Fruit fly (Drosophila melanogaster): ENCODE data around the gene CG14275.

Gene CG14275

DNA sequence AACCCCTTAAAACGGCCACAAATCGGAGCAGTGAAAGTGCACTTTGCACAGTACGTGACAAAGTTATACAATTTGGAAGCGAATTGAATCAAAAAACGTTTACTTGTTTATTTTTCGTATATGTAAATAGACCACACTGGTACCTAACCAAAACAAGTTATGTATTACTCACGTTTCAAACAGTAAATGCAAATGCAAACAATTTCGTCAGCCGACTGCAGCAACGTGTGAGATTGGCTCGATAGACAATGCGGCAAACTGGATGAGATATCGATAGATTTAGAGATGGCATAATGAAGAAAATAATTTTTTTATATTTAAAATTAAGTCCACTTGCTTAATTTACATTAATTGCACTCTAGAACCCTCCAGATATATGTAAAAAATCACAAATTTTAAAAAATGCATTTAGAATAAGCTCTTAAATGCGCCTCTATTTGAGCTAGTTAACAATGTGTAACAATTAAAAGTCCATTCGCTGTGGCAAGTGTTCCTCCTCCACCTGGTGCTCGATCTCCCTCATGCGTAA is 54.3 kb downstream of the CG14275 start, which contains the start of gene AlaRS (continued):
- TF ChIP-seq CG13287 (GFP tag; IDR thresholded peaks at IDR 0.05; ENCODE audit: partially characterized antibody) = peak; percentile 83
- TF ChIP-seq Bdp1 (GFP tag; optimal IDR thresholded peaks at IDR 0.05) = no peak
- no peak for TF ChIP-seq Hmx (GFP tag; optimal IDR thresholded peaks at IDR 0.05)
- no peak for TF ChIP-seq run (tag; optimal IDR thresholded peaks at IDR 0.05)
- TF ChIP-seq seq (GFP tag; IDR thresholded peaks at IDR 0.05) = no peak
- no peak for TF ChIP-seq otp (GFP tag; IDR thresholded peaks at IDR 0.05)
- TF ChIP-seq CG15011 (GFP tag; optimal IDR thresholded peaks at IDR 0.05) = no peak
- TF ChIP-seq ci (GFP tag; IDR thresholded peaks at IDR 0.05) = peak; percentile 40; the same call in 1 of the 3 replicates
- no peak for TF ChIP-seq HLH3B (GFP tag; IDR thresholded peaks at IDR 0.05)
- TF ChIP-seq ems (GFP tag; optimal IDR thresholded peaks at IDR 0.05) = peak; percentile 18
- TF ChIP-seq Stat92E (GFP tag; optimal IDR thresholded peaks at IDR 0.05) = no peak
- no peak for TF ChIP-seq Tbp (GFP tag; optimal IDR thresholded peaks at IDR 0.05)
- no peak for TF ChIP-seq CG11093 (GFP tag; IDR thresholded peaks at IDR 0.05)
- TF ChIP-seq gcm2 (GFP tag; optimal IDR thresholded peaks at IDR 0.05) = no peak
- TF ChIP-seq CG4707 (GFP tag; optimal IDR thresholded peaks at IDR 0.05) = no peak
- peak; percentile 57 for TF ChIP-seq CG12659 (GFP tag; optimal IDR thresholded peaks at IDR 0.05)
- TF ChIP-seq CG34422 (GFP tag; IDR thresholded peaks at IDR 0.05) = 0 out of 3 replicates have a peak, but pooled peaks have one; percentile 26
- TF ChIP-seq CG9609 (GFP tag; optimal IDR thresholded peaks at IDR 0.05) = no peak
- no peak for TF ChIP-seq D19B (GFP tag; optimal IDR thresholded peaks at IDR 0.05)
- peak; percentile 9 for TF ChIP-seq Oli (tag; optimal IDR thresholded peaks at IDR 0.05)
- peak; percentile 24; the same call in 1 of the 2 replicates for TF ChIP-seq CG6689 (GFP tag; IDR thresholded peaks at IDR 0.05)
- peak; percentile 47 for TF ChIP-seq CG4617 (GFP tag; optimal IDR thresholded peaks at IDR 0.05; ENCODE audit: borderline replicate concordance)
- TF ChIP-seq ara (GFP tag; IDR thresholded peaks at IDR 0.05) = no peak
- peak; percentile 31 for TF ChIP-seq CG10209 (GFP tag; optimal IDR thresholded peaks at IDR 0.05)
- TF ChIP-seq sima (GFP tag; optimal IDR thresholded peaks at IDR 0.05) = no peak
- peak; percentile 25 for TF ChIP-seq mam (GFP tag; optimal IDR thresholded peaks at IDR 0.05)
- no peak for TF ChIP-seq CG16815 (GFP tag; optimal IDR thresholded peaks at IDR 0.05)
- no peak for TF ChIP-seq fu2 (GFP tag; optimal IDR thresholded peaks at IDR 0.05)
- TF ChIP-seq CG6683 (GFP tag; optimal IDR thresholded peaks at IDR 0.05) = peak; percentile 17
- peak; percentile 36; the same call in 1 of the 2 replicates for TF ChIP-seq nerfin-2 (GFP tag; IDR thresholded peaks at IDR 0.05; ENCODE audit: partially characterized antibody)
- TF ChIP-seq CG9437 (GFP tag; optimal IDR thresholded peaks at IDR 0.05) = no peak
- TF ChIP-seq CG16813 (GFP tag; IDR thresholded peaks at IDR 0.05; ENCODE audit: partially characterized antibody) = peak; percentile 42; the same call in 1 of the 3 replicates
- no peak for TF ChIP-seq CG31388 (GFP tag; optimal IDR thresholded peaks at IDR 0.05)
- no peak for TF ChIP-seq HLH54F (GFP tag; optimal IDR thresholded peaks at IDR 0.05)
- no peak for TF ChIP-seq pb (GFP tag; optimal IDR thresholded peaks at IDR 0.05)
- TF ChIP-seq CG17568 (GFP tag; optimal IDR thresholded peaks at IDR 0.05) = peak; percentile 29
- no peak for TF ChIP-seq CG43689 (GFP tag; IDR thresholded peaks at IDR 0.05)
- no peak for TF ChIP-seq Mes4 (GFP tag; optimal IDR thresholded peaks at IDR 0.05)
- no peak for TF ChIP-seq Drgx (GFP tag; IDR thresholded peaks at IDR 0.05)
- TF ChIP-seq CG4328 (GFP tag; optimal IDR thresholded peaks at IDR 0.05) = peak; percentile 27
- TF ChIP-seq disco-r (GFP tag; optimal IDR thresholded peaks at IDR 0.05) = no peak
- TF ChIP-seq sens (GFP tag) = peak; percentile 88
- TF ChIP-seq gro (GFP tag; optimal IDR thresholded peaks at IDR 0.05) = peak; percentile 22
- no peak for TF ChIP-seq zfh2 (GFP tag; optimal IDR thresholded peaks at IDR 0.05)
- no peak for TF ChIP-seq psq (GFP tag; optimal IDR thresholded peaks at IDR 0.05)
- TF ChIP-seq Pdp1 (GFP tag; optimal IDR thresholded peaks at IDR 0.05) = peak in 1 of 2 experiments; percentile 60
- no peak for TF ChIP-seq CG7987 (GFP tag; optimal IDR thresholded peaks at IDR 0.05)
- TF ChIP-seq mld (GFP tag; IDR thresholded peaks at IDR 0.05; ENCODE audit: partially characterized antibody) = no peak
- TF ChIP-seq crol (GFP tag; IDR thresholded peaks at IDR 0.05) = no peak
- TF ChIP-seq Gsc (GFP tag; IDR thresholded peaks at IDR 0.05) = no peak
- TF ChIP-seq TFAM (GFP tag; optimal IDR thresholded peaks at IDR 0.05) = no peak

Data from whole organism, embryonic.